Worm (Caenorhabditis elegans) whole organism, L2 larva: ENCODE results near the gene pkc-3.
A peak's percentile ranks its signal among the peaks of the same experiment; 100 is the strongest.

Experiments
- blmp-1 ChIP-seq: sonication (generic microtip); optimal IDR thresholded peaks from 2 replicates; lab custom pipeline; 2017; ENCODE audit warnings: missing genetic modification characterization, mild to moderate bottlenecking, missing compliant biosample characterization, antibody characterized with exemption, moderate library complexity; ENCODE audit not compliant: insufficient read depth
- lsy-2 ChIP-seq, 2 experiments: fragments of 150-350 bp in 1 of 2; sonication (generic microtip) in 1 of 2; optimal IDR thresholded peaks; 2 replicates each; lab custom pipeline; 2014 to 2017; ENCODE audit warnings: missing biosample characterization in 2 of 2, missing genetic modification characterization in 2 of 2
- nhr-11 ChIP-seq: fragments of 150-350 bp; optimal IDR thresholded peaks from 2 replicates; lab custom pipeline; 2014; ENCODE audit warnings: missing biosample characterization, missing genetic modification characterization
- nhr-237 ChIP-seq: fragments of 150-350 bp; optimal IDR thresholded peaks from 2 replicates; lab custom pipeline; 2014; ENCODE audit warnings: missing biosample characterization, missing genetic modification characterization
- nhr-25 ChIP-seq: fragments of 150-350 bp; sonication (generic microtip); optimal IDR thresholded peaks from 3 replicates; lab custom pipeline; 2014; ENCODE audit warnings: missing biosample characterization, missing genetic modification characterization
- nhr-77 ChIP-seq: fragments of 150-350 bp; optimal IDR thresholded peaks from 2 replicates; lab custom pipeline; 2014; ENCODE audit warnings: missing biosample characterization, missing genetic modification characterization
- unc-62 ChIP-seq: fragments of 150-350 bp; optimal IDR thresholded peaks from 2 replicates; lab custom pipeline; 2014; ENCODE audit warnings: missing biosample characterization, missing genetic modification reagents, missing genetic modification characterization
- ztf-4 ChIP-seq: fragments of 150-350 bp; optimal IDR thresholded peaks from 2 replicates; lab custom pipeline; 2014; ENCODE audit warnings: missing biosample characterization, missing genetic modification characterization

DNA sequence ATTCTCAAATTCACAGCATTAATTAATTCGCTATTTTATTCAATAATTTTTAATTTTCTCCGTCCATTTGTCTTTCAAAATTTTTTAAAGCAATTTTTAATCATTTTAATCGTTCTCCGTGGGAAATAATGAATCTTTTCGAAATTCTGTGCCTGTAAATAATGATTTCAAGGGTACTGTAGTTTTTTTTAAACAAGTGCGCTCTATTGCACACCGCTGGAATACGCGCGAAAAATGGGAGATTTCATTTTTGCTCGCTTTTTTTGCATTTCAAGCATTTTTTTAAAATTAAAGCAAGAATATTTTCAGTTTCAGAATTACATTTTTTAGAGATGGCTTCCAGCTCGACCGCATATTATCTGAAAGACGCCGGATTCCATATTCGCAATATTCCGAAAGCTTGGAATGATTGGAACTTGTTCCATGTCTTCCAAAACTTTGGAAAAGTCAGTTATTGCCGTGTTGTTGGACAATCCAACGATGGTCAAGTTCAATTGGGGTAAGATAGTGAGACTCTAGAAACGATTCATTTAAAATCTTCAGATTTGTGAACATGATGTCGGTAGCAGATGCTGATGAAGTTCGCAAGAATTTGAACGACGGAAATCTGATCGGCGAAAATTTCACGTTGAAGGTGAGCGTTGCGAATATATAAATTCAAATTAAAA is 41.3 kb downstream of the pkc-3 start, which contains the start of gene tofu-6:
- no peak for TF ChIP-seq nhr-25 (tag; lab: Kevin White, UChicago)
- TF ChIP-seq nhr-237 (tag; lab: Kevin White, UChicago), result no peak
- TF ChIP-seq ztf-4 (tag; lab: Kevin White, UChicago), result no peak
- TF ChIP-seq unc-62 (GFP tag; lab: Kevin White, UChicago), result no peak
- no peak for TF ChIP-seq nhr-11
- TF ChIP-seq blmp-1 (tag; lab: Kevin White, UChicago), result no peak
- no peak for TF ChIP-seq nhr-77 (tag; lab: Kevin White, UChicago)
- peak in 1 of 2 experiments; percentile 93 for TF ChIP-seq lsy-2 (tag; optimal IDR thresholded peaks at IDR 0.05; lab: Kevin White, UChicago)
